Fruit fly (Drosophila melanogaster) Kc167 (cell line): Measurements from ENCODE around the gene Obp19a.

Experiments used
- Myc ChIP-seq: fragments of >200 bp; optimal IDR thresholded peaks from 2 replicates; lab custom pipeline; 2017; ENCODE audit warnings: missing external identifiers
- Sin3A ChIP-seq: fragments of >200 bp; optimal IDR thresholded peaks from 2 replicates; lab custom pipeline; 2018; ENCODE audit warnings: missing external identifiers
- h ChIP-seq: fragments of >200 bp; optimal IDR thresholded peaks from 3 replicates; lab custom pipeline; 2018; ENCODE audit warnings: missing external identifiers
- insv ChIP-seq: fragments of >200 bp; optimal IDR thresholded peaks from 3 replicates; lab custom pipeline; 2018; ENCODE audit warnings: missing external identifiers
- psq ChIP-seq: fragments of >200 bp; optimal IDR thresholded peaks from 2 replicates; lab custom pipeline; 2017; ENCODE audit warnings: missing external identifiers
- ttk ChIP-seq: sonication (Bioruptor generic); optimal IDR thresholded peaks from 2 replicates; lab custom pipeline; 2017; ENCODE audit warnings: missing external identifiers

DNA sequence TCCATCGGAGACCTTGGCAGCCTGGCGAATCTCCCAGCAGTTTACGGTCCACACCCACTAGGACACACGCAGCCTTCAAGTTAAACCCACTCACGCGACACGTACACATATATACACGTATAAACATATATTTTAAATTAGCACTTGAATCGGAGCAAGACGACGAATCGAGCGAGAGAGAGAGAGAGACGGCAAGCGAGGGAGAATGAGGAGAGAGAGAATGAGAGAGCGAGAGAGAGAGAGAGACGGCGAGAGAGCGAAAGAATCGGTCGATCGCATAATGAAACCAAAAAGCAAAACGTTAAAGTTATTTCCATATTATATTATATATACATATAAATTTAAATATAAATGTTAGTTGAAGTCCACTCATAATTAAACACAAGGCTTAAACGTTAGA lies 3.9 kb upstream of the Obp19a start:
- TF ChIP-seq psq (no peak), ttk (lab: Kevin White, UChicago) (no peak), insv (lab: Kevin White, UChicago) (no peak), h (lab: Kevin White, UChicago) (no peak), Sin3A (lab: Kevin White, UChicago) (no peak), Myc (no peak)
